Worm (Caenorhabditis elegans): ENCODE data around the gene Y67A10A.7.

Y67A10A.7 gene

ce11 chrIV:14343756-14344155, 30.2 kb upstream of the Y67A10A.7 start, which contains the start of gene srlf-28:
Gene srlf-28 (minus strand): TSS chrIV:14343856.
- TF ChIP-seq die-1 (tag; optimal IDR thresholded peaks at IDR 0.05): no peak
- TF ChIP-seq tlf-1 (GFP tag; optimal IDR thresholded peaks at IDR 0.05): no peak
- no peak for TF ChIP-seq Y95B8A.8 (GFP tag; IDR thresholded peaks at IDR 0.05)
- no peak for TF ChIP-seq dpff-1 (tag; optimal IDR thresholded peaks at IDR 0.05)
- TF ChIP-seq xnd-1 (tag; optimal IDR thresholded peaks at IDR 0.05): no peak
- no peak for TF ChIP-seq F52B5.7 (tag; optimal IDR thresholded peaks at IDR 0.05)
- TF ChIP-seq hmg-20 (GFP tag; IDR thresholded peaks at IDR 0.05): no peak
- no peak for TF ChIP-seq madf-10 (tag; optimal IDR thresholded peaks at IDR 0.05)
- TF ChIP-seq Y53F4B.3 (GFP tag; IDR thresholded peaks at IDR 0.05): no peak
- no peak for TF ChIP-seq madf-6 (GFP tag; IDR thresholded peaks at IDR 0.05)
- no peak for TF ChIP-seq zim-3 (tag; optimal IDR thresholded peaks at IDR 0.05)
- TF ChIP-seq rec-8 (tag; optimal IDR thresholded peaks at IDR 0.05): no peak
- no peak for TF ChIP-seq somi-1 (GFP tag; optimal IDR thresholded peaks at IDR 0.05)
- no peak for TF ChIP-seq ets-4 (GFP tag; optimal IDR thresholded peaks at IDR 0.05)
- TF ChIP-seq F23B12.7 (tag; optimal IDR thresholded peaks at IDR 0.05; ENCODE audit: insufficient read depth): no peak
- TF ChIP-seq Y56A3A.18 (GFP tag; IDR thresholded peaks at IDR 0.05): no peak
- no peak for TF ChIP-seq mes-4 (tag; optimal IDR thresholded peaks at IDR 0.05)

ce11 chrIV:14350651-14351050, 23.3 kb upstream of the Y67A10A.7 start, which contains the start of gene oac-56:
Gene oac-56 (minus strand): TSS chrIV:14350751.
- TF ChIP-seq ccch-3 (GFP tag; optimal IDR thresholded peaks at IDR 0.05) (no peak), attf-6 (GFP tag; IDR thresholded peaks at IDR 0.05) (0 out of 2 replicates have a peak, but pooled peaks have one; percentile 51)

ce11 chrIV:14356120-14356519, 17.8 kb upstream of the Y67A10A.7 start:
- no peak for TF ChIP-seq ceh-100 (GFP tag; IDR thresholded peaks at IDR 0.05)
- TF ChIP-seq dpl-1 (GFP tag; optimal IDR thresholded peaks at IDR 0.05): no peak
- TF ChIP-seq efl-1 (GFP tag; optimal IDR thresholded peaks at IDR 0.05): no peak
- TF ChIP-seq B0336.3 (GFP tag; IDR thresholded peaks at IDR 0.05): no peak
- TF ChIP-seq F22D6.2 (tag; optimal IDR thresholded peaks at IDR 0.05): no peak
- TF ChIP-seq atf-7 (tag; optimal IDR thresholded peaks at IDR 0.05): no peak
- TF ChIP-seq rec-8 (tag; optimal IDR thresholded peaks at IDR 0.05): no peak
- TF ChIP-seq pbrm-1 (GFP tag; IDR thresholded peaks at IDR 0.05): no peak
- TF ChIP-seq Y56A3A.18 (GFP tag; IDR thresholded peaks at IDR 0.05): no peak
- no peak for TF ChIP-seq attf-6 (GFP tag; IDR thresholded peaks at IDR 0.05)
- no peak for TF ChIP-seq attf-3 (GFP tag; conservative IDR thresholded peaks at IDR 0.05)
- no peak for TF ChIP-seq aptf-3 (GFP tag; IDR thresholded peaks at IDR 0.05)
- no peak for TF ChIP-seq hrde-1 (tag; optimal IDR thresholded peaks at IDR 0.05; ENCODE audit: borderline replicate concordance)
- TF ChIP-seq Y95B8A.8 (GFP tag; IDR thresholded peaks at IDR 0.05): no peak
- no peak for TF ChIP-seq cebp-2 (GFP tag; IDR thresholded peaks at IDR 0.05)
- no peak for TF ChIP-seq snpc-1.1 (tag; optimal IDR thresholded peaks at IDR 0.05; ENCODE audit: insufficient read depth)
- no peak for TF ChIP-seq lag-1 (GFP tag; IDR thresholded peaks at IDR 0.05)
- TF ChIP-seq K11D2.4 (GFP tag; IDR thresholded peaks at IDR 0.05): no peak

- no peak for TF ChIP-seq xnd-1 (tag; optimal IDR thresholded peaks at IDR 0.05)
- TF ChIP-seq lin-40 (tag; optimal IDR thresholded peaks at IDR 0.05): no peak
- TF ChIP-seq mel-28 (tag; optimal IDR thresholded peaks at IDR 0.05; ENCODE audit: borderline replicate concordance): no peak
- no peak for TF ChIP-seq aptf-2 (GFP tag; conservative IDR thresholded peaks at IDR 0.05)
- no peak for TF ChIP-seq zfh-2 (GFP tag; conservative IDR thresholded peaks at IDR 0.05)
- no peak for TF ChIP-seq tbp1 (GFP tag; optimal IDR thresholded peaks at IDR 0.05)
- no peak for TF ChIP-seq repo-1 (tag; optimal IDR thresholded peaks at IDR 0.05)
- TF ChIP-seq akir-1 (GFP tag; optimal IDR thresholded peaks at IDR 0.05): no peak
- no peak for TF ChIP-seq F39B2.1 (GFP tag; IDR thresholded peaks at IDR 0.05)
- no peak for TF ChIP-seq ama-1 (optimal IDR thresholded peaks at IDR 0.05)
- TF ChIP-seq ama-1 (GFP tag; optimal IDR thresholded peaks at IDR 0.05): no peak
- TF ChIP-seq let-607 (tag; optimal IDR thresholded peaks at IDR 0.05): no peak
- no peak for TF ChIP-seq ztf-6 (GFP tag; IDR thresholded peaks at IDR 0.05)
These were observed 12.7 kb upstream of the Y67A10A.7 start, which contains the start of gene ssu-2 for ce11 chrIV:14361189-14361588. Gene ssu-2 (plus strand): TSS chrIV:14361247.
